Worm (Caenorhabditis elegans) whole organism, L3 larva: Measurements from ENCODE around the gene sup-37.

ENCODE experiments used
- ceh-82 ChIP-seq: fragments of 150-350 bp; optimal IDR thresholded peaks from 2 replicates; lab custom pipeline; 2014; ENCODE audit warnings: missing biosample characterization, missing genetic modification characterization
- elt-2 ChIP-seq: sonication (generic microtip); optimal IDR thresholded peaks from 2 replicates; lab custom pipeline; 2016; ENCODE audit warnings: missing genetic modification reagents, mild to moderate bottlenecking, missing genetic modification characterization, missing compliant biosample characterization
- elt-3 ChIP-seq, 3 experiments: fragments of 150-350 bp in 1 of 3; sonication (generic microtip) in 2 of 3; optimal IDR thresholded peaks; 2 replicates in 2 of 3; 4 replicates in 1 of 3; lab custom pipeline; 2014 to 2017; ENCODE audit warnings: missing biosample characterization in 3 of 3, missing genetic modification characterization in 3 of 3
- fkh-10 ChIP-seq: sonication (generic microtip); optimal IDR thresholded peaks from 2 replicates; lab custom pipeline; 2017; ENCODE audit warnings: missing biosample characterization, missing genetic modification reagents, missing genetic modification characterization
- fkh-2 ChIP-seq: fragments of 150-350 bp; optimal IDR thresholded peaks from 2 replicates; lab custom pipeline; 2014; ENCODE audit warnings: missing biosample characterization, missing genetic modification reagents, missing genetic modification characterization
- hmg-11 ChIP-seq: sonication (generic microtip); optimal IDR thresholded peaks from 2 replicates; lab custom pipeline; 2016; ENCODE audit warnings: missing genetic modification characterization, missing compliant biosample characterization
- jun-1 ChIP-seq: fragments of 150-350 bp; optimal IDR thresholded peaks from 2 replicates; lab custom pipeline; 2014; ENCODE audit warnings: missing biosample characterization, missing genetic modification reagents, missing genetic modification characterization
- nhr-11 ChIP-seq: fragments of 150-350 bp; optimal IDR thresholded peaks from 2 replicates; lab custom pipeline; 2014; ENCODE audit warnings: missing biosample characterization, missing genetic modification characterization
- nhr-12 ChIP-seq: fragments of 150-350 bp; optimal IDR thresholded peaks from 2 replicates; lab custom pipeline; 2014; ENCODE audit warnings: missing biosample characterization, missing genetic modification characterization
- nhr-237 ChIP-seq: fragments of 150-350 bp; optimal IDR thresholded peaks from 2 replicates; lab custom pipeline; 2014; ENCODE audit warnings: missing biosample characterization, missing genetic modification characterization
- pha-4 ChIP-seq: fragments of 150-350 bp; optimal IDR thresholded peaks from 2 replicates; lab custom pipeline; 2014; ENCODE audit warnings: missing biosample characterization, missing genetic modification reagents, missing genetic modification characterization
- snpc-4 ChIP-seq: fragments of 150-350 bp; optimal IDR thresholded peaks from 2 replicates; lab custom pipeline; 2014; ENCODE audit warnings: missing biosample characterization, missing genetic modification characterization
- unc-62 ChIP-seq: fragments of 150-350 bp; sonication (generic microtip); optimal IDR thresholded peaks from 4 replicates; lab custom pipeline; 2014; ENCODE audit warnings: missing biosample characterization, missing genetic modification reagents, missing genetic modification characterization
- ztf-4 ChIP-seq: fragments of 150-350 bp; optimal IDR thresholded peaks from 2 replicates; lab custom pipeline; 2014; ENCODE audit warnings: missing biosample characterization, missing genetic modification characterization

ce11 chrV:8802252-8802651 is 15.9 kb downstream of the sup-37 start:
- peak; percentile 8 for TF ChIP-seq hmg-11 (tag; lab: Kevin White, UChicago)
- no peak for TF ChIP-seq nhr-237
- no peak for TF ChIP-seq pha-4 (tag; lab: Kevin White, UChicago)
- no peak for TF ChIP-seq elt-2 (tag; lab: Kevin White, UChicago)
- no peak for TF ChIP-seq snpc-4 (tag; lab: Kevin White, UChicago)
- TF ChIP-seq unc-62 (GFP tag; lab: Kevin White, UChicago) = peak; percentile 3
- no peak for TF ChIP-seq ztf-4
- no peak for TF ChIP-seq fkh-10 (GFP tag; lab: Kevin White, UChicago)
- TF ChIP-seq ceh-82 (tag; lab: Kevin White, UChicago) = no peak
- no peak for TF ChIP-seq elt-3 (tag; optimal IDR thresholded peaks at IDR 0.05; lab: Kevin White, UChicago)
- TF ChIP-seq nhr-12 (tag; lab: Kevin White, UChicago) = no peak
- TF ChIP-seq fkh-2 (tag; lab: Kevin White, UChicago) = no peak
- TF ChIP-seq nhr-11 (tag; lab: Kevin White, UChicago) = no peak
- no peak for TF ChIP-seq jun-1 (tag; lab: Kevin White, UChicago)
